Fruit fly (Drosophila melanogaster) whole organism, prepupa: ENCODE data around the gene Orco.
A peak's percentile ranks its signal among the peaks of the same experiment; 100 is the strongest.

Source experiments
- Blimp-1 ChIP-seq: fragments of 200-800 bp; sonication (Bioruptor generic); optimal IDR thresholded peaks from 3 replicates; lab custom pipeline; 2017; ENCODE audit warnings: missing biosample characterization, missing genetic modification characterization, mild to moderate bottlenecking, moderate library complexity, missing genetic modification reagents
- CG10631 ChIP-seq: fragments of 200-800 bp; sonication (Bioruptor generic); optimal IDR thresholded peaks from 2 replicates; lab custom pipeline; 2016; ENCODE audit warnings: missing biosample characterization, missing genetic modification characterization
- CG11294 ChIP-seq: fragments of 200-800 bp; sonication (Bioruptor generic); IDR thresholded peaks from 2 replicates; pipeline ENCODE4 v1.3.6; 2022; ENCODE audit warnings: missing biosample characterization, missing genetic modification characterization
- CG11902 ChIP-seq: fragments of 200-800 bp; sonication (Bioruptor generic); optimal IDR thresholded peaks from 3 replicates; lab custom pipeline; 2016; ENCODE audit warnings: missing biosample characterization, missing genetic modification characterization
- CG1621 ChIP-seq: fragments of 200-800 bp; sonication (Bioruptor generic); optimal IDR thresholded peaks from 3 replicates; lab custom pipeline; 2018; ENCODE audit warnings: missing biosample characterization, mild to moderate bottlenecking, missing genetic modification characterization
- CG16779 ChIP-seq: fragments of 200-800 bp; sonication (Bioruptor generic); optimal IDR thresholded peaks from 3 replicates; lab custom pipeline; 2017; ENCODE audit warnings: missing biosample characterization, mild to moderate bottlenecking, missing genetic modification characterization
- CG3032 ChIP-seq: fragments of 200-800 bp; optimal IDR thresholded peaks from 2 replicates; lab custom pipeline; 2019; ENCODE audit warnings: missing biosample characterization, mild to moderate bottlenecking, missing genetic modification characterization, moderate library complexity
- CG31627 ChIP-seq: fragments of 200-800 bp; sonication (Bioruptor generic); optimal IDR thresholded peaks from 3 replicates; lab custom pipeline; 2016; ENCODE audit warnings: missing biosample characterization, missing genetic modification characterization
- CG3919 ChIP-seq: fragments of 200-800 bp; sonication (Bioruptor generic); optimal IDR thresholded peaks from 3 replicates; lab custom pipeline; 2016; ENCODE audit warnings: missing biosample characterization, missing genetic modification characterization
- CG4318 ChIP-seq: fragments of 200-800 bp; sonication (Bioruptor generic); optimal IDR thresholded peaks from 3 replicates; lab custom pipeline; 2017; ENCODE audit warnings: missing biosample characterization, mild to moderate bottlenecking, missing genetic modification characterization
- CG6163 ChIP-seq: fragments of 200-800 bp; sonication (Bioruptor generic); IDR thresholded peaks from 3 replicates; pipeline ENCODE4 v1.3.6; 2022; ENCODE audit warnings: missing biosample characterization, missing genetic modification characterization
- CG6792 ChIP-seq: fragments of 200-800 bp; sonication (Bioruptor generic); optimal IDR thresholded peaks from 3 replicates; lab custom pipeline; 2016; ENCODE audit warnings: missing biosample characterization, missing genetic modification characterization
- CG6808 ChIP-seq: fragments of 200-800 bp; sonication (Bioruptor generic); optimal IDR thresholded peaks from 3 replicates; lab custom pipeline; 2017; ENCODE audit warnings: missing biosample characterization, missing genetic modification characterization, mild to moderate bottlenecking, moderate library complexity, missing genetic modification reagents
- CG6854 ChIP-seq: fragments of 200-800 bp; sonication (Bioruptor generic); optimal IDR thresholded peaks from 2 replicates; lab custom pipeline; 2017; ENCODE audit warnings: missing biosample characterization, mild to moderate bottlenecking, missing genetic modification characterization
- CG7368 ChIP-seq: fragments of 200-800 bp; sonication (Bioruptor generic); optimal IDR thresholded peaks from 3 replicates; lab custom pipeline; 2016; ENCODE audit warnings: missing biosample characterization, missing genetic modification characterization
- Eip78C ChIP-seq: fragments of 200-800 bp; sonication (Bioruptor generic); peaks from one replicate; lab custom pipeline; 2016; ENCODE audit warnings: missing biosample characterization, missing genetic modification characterization
- Ets21C ChIP-seq: fragments of 200-800 bp; sonication (Bioruptor generic); optimal IDR thresholded peaks from 3 replicates; lab custom pipeline; 2016; ENCODE audit warnings: missing biosample characterization, missing genetic modification characterization
- Ets96B ChIP-seq: fragments of 200-800 bp; optimal IDR thresholded peaks from 2 replicates; lab custom pipeline; 2019; ENCODE audit warnings: missing biosample characterization, mild to moderate bottlenecking, missing genetic modification characterization, moderate library complexity
- Gug ChIP-seq: fragments of 200-800 bp; sonication (Bioruptor generic); IDR thresholded peaks from 2 replicates; pipeline ENCODE4 v1.3.6; 2022; ENCODE audit warnings: missing biosample characterization, missing genetic modification characterization
- Hr39 ChIP-seq: fragments of 200-800 bp; sonication (Bioruptor generic); optimal IDR thresholded peaks from 2 replicates; lab custom pipeline; 2016; ENCODE audit warnings: missing biosample characterization, missing genetic modification characterization
- Hr4 ChIP-seq: fragments of 200-800 bp; sonication (Bioruptor generic); optimal IDR thresholded peaks from 3 replicates; lab custom pipeline; 2016; ENCODE audit warnings: missing biosample characterization, missing genetic modification characterization
- Lpt ChIP-seq: fragments of 200-800 bp; sonication (Bioruptor generic); optimal IDR thresholded peaks from 3 replicates; lab custom pipeline; 2016; ENCODE audit warnings: missing biosample characterization, missing genetic modification characterization
- Met ChIP-seq: fragments of 200-800 bp; sonication (Bioruptor generic); optimal IDR thresholded peaks from 3 replicates; lab custom pipeline; 2016; ENCODE audit warnings: missing biosample characterization, missing genetic modification characterization
- OdsH ChIP-seq: fragments of 200-800 bp; sonication (Bioruptor generic); optimal IDR thresholded peaks from 3 replicates; lab custom pipeline; 2016; ENCODE audit warnings: missing biosample characterization, missing genetic modification characterization
- Sox14 ChIP-seq: fragments of 200-800 bp; sonication (Bioruptor generic); optimal IDR thresholded peaks from 3 replicates; lab custom pipeline; 2016; ENCODE audit warnings: missing biosample characterization, missing genetic modification characterization
- Sox15 ChIP-seq: fragments of 200-800 bp; sonication (Bioruptor generic); optimal IDR thresholded peaks from 3 replicates; lab custom pipeline; 2016; ENCODE audit warnings: missing biosample characterization, missing genetic modification characterization
- achi ChIP-seq: fragments of 200-800 bp; sonication (Bioruptor generic); optimal IDR thresholded peaks from 3 replicates; lab custom pipeline; 2016; ENCODE audit warnings: missing biosample characterization, missing genetic modification characterization
- acj6 ChIP-seq: fragments of 200-800 bp; sonication (Bioruptor generic); optimal IDR thresholded peaks from 3 replicates; lab custom pipeline; 2016; ENCODE audit warnings: missing biosample characterization, missing genetic modification characterization
- cyc ChIP-seq: fragments of 200-800 bp; sonication (Bioruptor generic); optimal IDR thresholded peaks from 3 replicates; lab custom pipeline; 2016; ENCODE audit warnings: missing biosample characterization, missing genetic modification characterization
- eg ChIP-seq: fragments of 200-800 bp; sonication (Bioruptor generic); IDR thresholded peaks from 3 replicates; pipeline ENCODE4 v1.3.6; 2022; ENCODE audit warnings: missing biosample characterization, missing genetic modification characterization
- fd85E ChIP-seq: fragments of 200-800 bp; sonication (Bioruptor generic); optimal IDR thresholded peaks from 3 replicates; lab custom pipeline; 2016; ENCODE audit warnings: missing biosample characterization, missing genetic modification characterization
- fkh ChIP-seq: fragments of 200-800 bp; sonication (Bioruptor generic); optimal IDR thresholded peaks from 3 replicates; lab custom pipeline; 2017; ENCODE audit warnings: missing biosample characterization, mild to moderate bottlenecking, missing genetic modification characterization, moderate library complexity
- lz ChIP-seq: fragments of 200-800 bp; sonication (Bioruptor generic); optimal IDR thresholded peaks from 3 replicates; lab custom pipeline; 2016; ENCODE audit warnings: missing biosample characterization, missing genetic modification characterization
- net ChIP-seq: fragments of 200-800 bp; sonication (Bioruptor generic); optimal IDR thresholded peaks from 3 replicates; lab custom pipeline; 2016; ENCODE audit warnings: missing biosample characterization, missing genetic modification characterization
- pdm3 ChIP-seq: fragments of 200-800 bp; sonication (Bioruptor generic); optimal IDR thresholded peaks from 3 replicates; lab custom pipeline; 2016; ENCODE audit warnings: missing biosample characterization, missing genetic modification characterization
- salr ChIP-seq, 2 experiments: fragments of 200-800 bp; sonication (Bioruptor generic); optimal IDR thresholded peaks; 3 replicates each; lab custom pipeline; 2016 to 2018; ENCODE audit warnings: missing biosample characterization in 2 of 2, missing genetic modification characterization in 2 of 2, mild to moderate bottlenecking in 1 of 2
- spab ChIP-seq: fragments of 200-800 bp; sonication (Bioruptor generic); optimal IDR thresholded peaks from 2 replicates; lab custom pipeline; 2017; ENCODE audit warnings: missing biosample characterization, mild to moderate bottlenecking, missing genetic modification characterization, missing genetic modification reagents
- svp ChIP-seq: fragments of 200-800 bp; sonication (Bioruptor generic); peaks from one replicate; lab custom pipeline; 2016; ENCODE audit warnings: missing biosample characterization, missing genetic modification characterization
- topi ChIP-seq: fragments of 200-800 bp; sonication (Bioruptor generic); optimal IDR thresholded peaks from 3 replicates; lab custom pipeline; 2016; ENCODE audit warnings: missing biosample characterization, missing genetic modification characterization
- vri ChIP-seq: fragments of 200-800 bp; sonication (Bioruptor generic); optimal IDR thresholded peaks from 3 replicates; lab custom pipeline; 2016; ENCODE audit warnings: missing biosample characterization, mild to moderate bottlenecking, missing genetic modification characterization

Orco gene

dm6 chr3R:5399096-5399495 is 13.1 kb downstream of the Orco start, which contains the start of gene Or83a:
Or83a (minus strand) TSS chr3R:5399196.
- no peak for TF ChIP-seq CG11902 (GFP tag; lab: Kevin White, UChicago)
- no peak for TF ChIP-seq Eip78C (GFP tag; lab: Kevin White, UChicago)
- no peak for TF ChIP-seq fd85E (GFP tag; lab: Kevin White, UChicago)
- no peak for TF ChIP-seq net (GFP tag; lab: Kevin White, UChicago)
- TF ChIP-seq CG6808 (GFP tag; lab: Kevin White, UChicago): no peak
- no peak for TF ChIP-seq CG6854 (GFP tag; lab: Kevin White, UChicago)
- TF ChIP-seq salr (GFP tag; optimal IDR thresholded peaks at IDR 0.05; lab: Kevin White, UChicago): no peak
- no peak for TF ChIP-seq acj6 (GFP tag; lab: Kevin White, UChicago)
- no peak for TF ChIP-seq CG6163
- no peak for TF ChIP-seq Hr4
- no peak for TF ChIP-seq Sox15 (GFP tag; lab: Kevin White, UChicago)
- no peak for TF ChIP-seq svp
- TF ChIP-seq pdm3 (GFP tag; lab: Kevin White, UChicago): no peak
- no peak for TF ChIP-seq Gug
- TF ChIP-seq Blimp-1 (GFP tag; lab: Kevin White, UChicago): no peak
- TF ChIP-seq cyc (GFP tag; lab: Kevin White, UChicago): no peak
- no peak for TF ChIP-seq CG4318 (GFP tag; lab: Kevin White, UChicago)
- no peak for TF ChIP-seq Hr39 (GFP tag; lab: Kevin White, UChicago)
- no peak for TF ChIP-seq fkh (GFP tag; lab: Kevin White, UChicago)
- no peak for TF ChIP-seq CG11294

dm6 chr3R:5395210-5395609 is 17.0 kb downstream of the Orco start:
- TF ChIP-seq Ets21C (GFP tag; lab: Kevin White, UChicago): no peak
- TF ChIP-seq, all 60 proteins: peak for 0

- TF ChIP-seq svp: peak; percentile 88
- TF ChIP-seq CG10631: no peak
- peak; percentile 17 for TF ChIP-seq CG1621 (tag; lab: Kevin White, UChicago)
- peak; percentile 9 for TF ChIP-seq Met (GFP tag; lab: Kevin White, UChicago)
- no peak for TF ChIP-seq spab (GFP tag; lab: Kevin White, UChicago)
- TF ChIP-seq Sox14 (GFP tag; lab: Kevin White, UChicago): peak; percentile 25
- peak; percentile 67 for TF ChIP-seq Eip78C (GFP tag; lab: Kevin White, UChicago)
- TF ChIP-seq lz (GFP tag; lab: Kevin White, UChicago): peak; percentile 9
Observed at dm6 chr3R:5393742-5394391, 18.3 kb downstream of the Orco start, which contains the start of gene CG1172. CG1172 (plus strand) TSS chr3R:5393922.

dm6 chr3R:5392621-5393020 is 19.6 kb downstream of the Orco start, which contains the start of gene kkv:
kkv (minus strand) TSS chr3R:5392866.
- TF ChIP-seq CG7368 (GFP tag; lab: Kevin White, UChicago): no peak
- peak; percentile 39; the same call in 1 of the 3 replicates for TF ChIP-seq eg
- no peak for TF ChIP-seq lz (GFP tag; lab: Kevin White, UChicago)
- TF ChIP-seq CG6854 (GFP tag; lab: Kevin White, UChicago): no peak
- TF ChIP-seq, all 60 proteins: peak for 1

- TF ChIP-seq Blimp-1 (GFP tag; lab: Kevin White, UChicago): peak; percentile 61
- TF ChIP-seq CG6792 (GFP tag; lab: Kevin White, UChicago): no peak
Observed at dm6 chr3R:5392033-5392432, 20.2 kb downstream of the Orco start.

- TF ChIP-seq achi: no peak
- TF ChIP-seq topi (GFP tag; lab: Kevin White, UChicago): no peak
- TF ChIP-seq Met (GFP tag; lab: Kevin White, UChicago): no peak
- no peak for TF ChIP-seq OdsH
- TF ChIP-seq CG6163: no peak
- TF ChIP-seq CG1621 (tag; lab: Kevin White, UChicago): peak; percentile 54
- peak; percentile 41 for TF ChIP-seq Lpt (GFP tag; lab: Kevin White, UChicago)
- 0 out of 3 replicates have a peak, but pooled peaks have one; percentile 23 for TF ChIP-seq eg
- TF ChIP-seq Ets96B (tag; lab: Kevin White, UChicago): no peak
- TF ChIP-seq Eip78C (GFP tag; lab: Kevin White, UChicago): peak; percentile 40
- no peak for TF ChIP-seq Hr4
- TF ChIP-seq CG6792 (GFP tag; lab: Kevin White, UChicago): no peak
- TF ChIP-seq CG3919 (GFP tag; lab: Kevin White, UChicago): no peak
- TF ChIP-seq lz (GFP tag; lab: Kevin White, UChicago): no peak
- TF ChIP-seq CG4318 (GFP tag; lab: Kevin White, UChicago): no peak
- no peak for TF ChIP-seq CG16779
- TF ChIP-seq CG31627 (GFP tag; lab: Kevin White, UChicago): no peak
- no peak for TF ChIP-seq cyc (GFP tag; lab: Kevin White, UChicago)
- no peak for TF ChIP-seq CG3032 (tag; lab: Kevin White, UChicago)
- TF ChIP-seq vri: no peak
Observed at dm6 chr3R:5390095-5390663, 22.0 kb downstream of the Orco start.
